Fruit fly (Drosophila melanogaster) Kc167 (cell line): ENCODE data around the gene CG7215.

Experiments
- Myc ChIP-seq: fragments of >200 bp; optimal IDR thresholded peaks from 2 replicates; lab custom pipeline; 2017; ENCODE audit warnings: missing external identifiers
- Sin3A ChIP-seq: fragments of >200 bp; optimal IDR thresholded peaks from 2 replicates; lab custom pipeline; 2018; ENCODE audit warnings: missing external identifiers
- h ChIP-seq: fragments of >200 bp; optimal IDR thresholded peaks from 3 replicates; lab custom pipeline; 2018; ENCODE audit warnings: missing external identifiers
- psq ChIP-seq: fragments of >200 bp; optimal IDR thresholded peaks from 2 replicates; lab custom pipeline; 2017; ENCODE audit warnings: missing external identifiers
- ttk ChIP-seq: sonication (Bioruptor generic); optimal IDR thresholded peaks from 2 replicates; lab custom pipeline; 2017; ENCODE audit warnings: missing external identifiers

dm6 chr3R:18146629-18147028 lies 20.4 kb downstream of the CG7215 start:
- no peak for TF ChIP-seq psq (lab: Kevin White, UChicago)
- no peak for TF ChIP-seq ttk (lab: Kevin White, UChicago)
- TF ChIP-seq Myc: no peak
- no peak for TF ChIP-seq Sin3A
- no peak for TF ChIP-seq h (lab: Kevin White, UChicago)
